Worm (Caenorhabditis elegans) whole organism, young adult: ENCODE measurements around the gene F26F2.5.
A peak's percentile ranks its signal among the peaks of the same experiment; 100 is the strongest.

Source experiments
- B0261.1 ChIP-seq: sonication (generic microtip); optimal IDR thresholded peaks from 2 replicates; lab custom pipeline; 2016; ENCODE audit warnings: mild to moderate bottlenecking, missing genetic modification characterization, moderate library complexity, missing compliant biosample characterization
- B0336.3 ChIP-seq: fragments of 200-800 bp; sonication (Bioruptor generic); IDR thresholded peaks from 2 replicates; pipeline ENCODE4 v1.3.6; 2022; ENCODE audit warnings: missing genetic modification characterization, missing compliant biosample characterization
- C06A6.2 ChIP-seq: fragments of 200-800 bp; sonication (Bioruptor generic); conservative IDR thresholded peaks from 2 replicates; pipeline ENCODE4 v1.3.6; 2022; ENCODE audit warnings: missing genetic modification characterization, missing compliant biosample characterization
- F22D6.2 ChIP-seq: sonication (generic microtip); optimal IDR thresholded peaks from 2 replicates; lab custom pipeline; 2016; ENCODE audit warnings: mild to moderate bottlenecking, missing genetic modification characterization, missing compliant biosample characterization
- F23B12.7 ChIP-seq: sonication (generic microtip); optimal IDR thresholded peaks from 2 replicates; lab custom pipeline; 2017; ENCODE audit warnings: missing genetic modification characterization, mild to moderate bottlenecking, missing compliant biosample characterization, antibody characterized with exemption, moderate library complexity; ENCODE audit not compliant: insufficient read depth
- F37B4.10 ChIP-seq: fragments of 200-800 bp; sonication (Bioruptor generic); IDR thresholded peaks from 2 replicates; pipeline ENCODE4 v1.3.6; 2022; ENCODE audit warnings: missing genetic modification characterization, missing compliant biosample characterization
- F39B2.1 ChIP-seq: fragments of 200-800 bp; sonication (Bioruptor generic); IDR thresholded peaks from 2 replicates; pipeline ENCODE4 v1.3.6; 2022; ENCODE audit warnings: missing genetic modification reagents, missing genetic modification characterization, missing compliant biosample characterization
- F57C9.4 ChIP-seq: sonication (generic microtip); optimal IDR thresholded peaks from 2 replicates; lab custom pipeline; 2017; ENCODE audit warnings: mild to moderate bottlenecking, missing genetic modification characterization, missing compliant biosample characterization
- K11D2.4 ChIP-seq: fragments of 200-800 bp; sonication (Bioruptor generic); IDR thresholded peaks from 2 replicates; pipeline ENCODE4 v1.3.6; 2022; ENCODE audit warnings: missing genetic modification reagents, missing genetic modification characterization, missing compliant biosample characterization
- T07F8.4 ChIP-seq: sonication (generic microtip); optimal IDR thresholded peaks from 2 replicates; lab custom pipeline; 2016; ENCODE audit warnings: mild to moderate bottlenecking, missing genetic modification characterization, moderate library complexity, missing compliant biosample characterization
- atf-7 ChIP-seq: sonication (generic microtip); optimal IDR thresholded peaks from 2 replicates; lab custom pipeline; 2017; ENCODE audit warnings: mild to moderate bottlenecking, missing genetic modification characterization, missing compliant biosample characterization
- athp-1 ChIP-seq: sonication (generic microtip); optimal IDR thresholded peaks from 2 replicates; lab custom pipeline; 2017; ENCODE audit warnings: mild to moderate bottlenecking, missing genetic modification characterization, missing compliant biosample characterization
- attf-5 ChIP-seq: fragments of 200-800 bp; sonication (Bioruptor generic); optimal IDR thresholded peaks from 2 replicates; lab custom pipeline; 2018; ENCODE audit warnings: mild to moderate bottlenecking, missing genetic modification characterization, missing compliant biosample characterization
- bed-1 ChIP-seq: fragments of 200-800 bp; sonication (Bioruptor generic); IDR thresholded peaks from 2 replicates; pipeline ENCODE4 v1.3.6; 2022; ENCODE audit warnings: missing genetic modification reagents, missing genetic modification characterization, missing compliant biosample characterization
- ccch-3 ChIP-seq: fragments of 200-800 bp; sonication (Bioruptor generic); optimal IDR thresholded peaks from 2 replicates; lab custom pipeline; 2018; ENCODE audit warnings: mild to moderate bottlenecking, missing genetic modification characterization, missing compliant biosample characterization
- cebp-1 ChIP-seq, 2 experiments: fragments of 200-800 bp in 1 of 2; sonication (Bioruptor generic) in 1 of 2; sonication (generic microtip) in 1 of 2; IDR thresholded peaks in 1 of 2; optimal IDR thresholded peaks in 1 of 2; 2 replicates each; pipeline versions ENCODE4 v1.3.6 to Lab custom; 2017 to 2022; ENCODE audit warnings: missing compliant biosample characterization in 2 of 2, missing genetic modification characterization in 2 of 2, mild to moderate bottlenecking in 1 of 2, missing genetic modification reagents in 1 of 2, moderate library complexity in 1 of 2
- ceh-27 ChIP-seq: fragments of 200-800 bp; sonication (Bioruptor generic); optimal IDR thresholded peaks from 2 replicates; lab custom pipeline; 2018; ENCODE audit warnings: mild to moderate bottlenecking, missing genetic modification characterization, moderate library complexity, missing compliant biosample characterization
- ceh-40 ChIP-seq: fragments of 200-800 bp; sonication (Bioruptor generic); IDR thresholded peaks from 2 replicates; pipeline ENCODE4 v1.3.6; 2022; ENCODE audit warnings: missing genetic modification characterization, missing compliant biosample characterization
- ceh-58 ChIP-seq: fragments of 200-800 bp; sonication (Bioruptor generic); IDR thresholded peaks from 2 replicates; pipeline ENCODE4 v1.3.6; 2022; ENCODE audit warnings: missing genetic modification characterization, missing compliant biosample characterization
- ceh-91 ChIP-seq: fragments of 200-800 bp; sonication (Bioruptor generic); IDR thresholded peaks from 2 replicates; pipeline ENCODE4 v1.3.6; 2022; ENCODE audit warnings: missing genetic modification reagents, missing genetic modification characterization, missing compliant biosample characterization
- chd-7 ChIP-seq: sonication (generic microtip); optimal IDR thresholded peaks from 2 replicates; lab custom pipeline; 2016; ENCODE audit warnings: mild to moderate bottlenecking, missing genetic modification characterization, moderate library complexity, missing compliant biosample characterization
- dpl-1 ChIP-seq: fragments of 150-350 bp; optimal IDR thresholded peaks from 2 replicates; lab custom pipeline; 2014; ENCODE audit warnings: missing biosample characterization, missing genetic modification reagents, missing genetic modification characterization
- egl-44 ChIP-seq: fragments of 200-800 bp; sonication (Bioruptor generic); IDR thresholded peaks from 2 replicates; pipeline ENCODE4 v1.3.6; 2022; ENCODE audit warnings: missing genetic modification reagents, missing genetic modification characterization, missing compliant biosample characterization
- egrh-3 ChIP-seq: fragments of 200-800 bp; sonication (Bioruptor generic); IDR thresholded peaks from 2 replicates; pipeline ENCODE4 v1.3.6; 2022; ENCODE audit warnings: missing genetic modification reagents, missing genetic modification characterization, missing compliant biosample characterization
- ets-4 ChIP-seq: fragments of 200-800 bp; sonication (Bioruptor generic); optimal IDR thresholded peaks from 2 replicates; lab custom pipeline; 2018; ENCODE audit warnings: mild to moderate bottlenecking, missing genetic modification characterization, missing compliant biosample characterization
- gei-17 ChIP-seq: fragments of 200-800 bp; sonication (Bioruptor generic); optimal IDR thresholded peaks from 2 replicates; lab custom pipeline; 2018; ENCODE audit warnings: mild to moderate bottlenecking, missing genetic modification characterization, missing compliant biosample characterization
- him-1 ChIP-seq: sonication (generic microtip); optimal IDR thresholded peaks from 2 replicates; lab custom pipeline; 2016; ENCODE audit warnings: missing genotype, missing genetic modification reagents, missing genetic modification characterization, missing compliant biosample characterization
- hlh-12 ChIP-seq: sonication (generic microtip); optimal IDR thresholded peaks from 2 replicates; lab custom pipeline; 2016; ENCODE audit warnings: missing genetic modification characterization, missing compliant biosample characterization
- hrde-1 ChIP-seq: sonication (generic microtip); optimal IDR thresholded peaks from 2 replicates; lab custom pipeline; 2016; ENCODE audit warnings: missing genetic modification characterization, mild to moderate bottlenecking, missing compliant biosample characterization, moderate library complexity, missing genotype, missing genetic modification reagents, borderline replicate concordance
- hsf-1 ChIP-seq: fragments of 200-800 bp; sonication (Bioruptor generic); IDR thresholded peaks from 2 replicates; pipeline ENCODE4 v1.3.6; 2022; ENCODE audit warnings: missing genetic modification reagents, missing genetic modification characterization, missing compliant biosample characterization
- let-607 ChIP-seq, 2 experiments: fragments of 200-800 bp in 1 of 2; sonication (Bioruptor generic) in 1 of 2; sonication (generic microtip) in 1 of 2; optimal IDR thresholded peaks; 2 replicates each; lab custom pipeline; 2016 to 2018; ENCODE audit warnings: mild to moderate bottlenecking in 2 of 2, missing compliant biosample characterization in 2 of 2, missing genetic modification characterization in 2 of 2, moderate library complexity in 2 of 2, missing genotype in 1 of 2
- lsy-27 ChIP-seq: sonication (generic microtip); optimal IDR thresholded peaks from 2 replicates; lab custom pipeline; 2017; ENCODE audit warnings: missing genetic modification characterization, mild to moderate bottlenecking, missing compliant biosample characterization, antibody characterized with exemption, missing genotype, borderline replicate concordance; ENCODE audit not compliant: insufficient read depth
- madf-3 ChIP-seq: fragments of 200-800 bp; sonication (Bioruptor generic); IDR thresholded peaks from 2 replicates; pipeline ENCODE4 v1.3.6; 2022; ENCODE audit warnings: missing genetic modification reagents, missing genetic modification characterization, missing compliant biosample characterization
- madf-6 ChIP-seq: fragments of 200-800 bp; sonication (Bioruptor generic); IDR thresholded peaks from 2 replicates; pipeline ENCODE4 v1.3.6; 2022; ENCODE audit warnings: missing genetic modification reagents, missing genetic modification characterization, missing compliant biosample characterization
- mxl-1 ChIP-seq: sonication (generic microtip); optimal IDR thresholded peaks from 2 replicates; lab custom pipeline; 2016; ENCODE audit warnings: missing genetic modification characterization, missing compliant biosample characterization
- nhr-179 ChIP-seq: sonication (generic microtip); optimal IDR thresholded peaks from 2 replicates; lab custom pipeline; 2016; ENCODE audit warnings: mild to moderate bottlenecking, missing genetic modification characterization, missing compliant biosample characterization
- pbrm-1 ChIP-seq: fragments of 200-800 bp; sonication (Bioruptor generic); IDR thresholded peaks from 2 replicates; pipeline ENCODE4 v1.3.6; 2022; ENCODE audit warnings: missing genetic modification reagents, missing genetic modification characterization, missing compliant biosample characterization
- repo-1 ChIP-seq: sonication (generic microtip); optimal IDR thresholded peaks from 2 replicates; lab custom pipeline; 2017; ENCODE audit warnings: mild to moderate bottlenecking, missing genetic modification characterization, missing compliant biosample characterization
- sdz-38 ChIP-seq: sonication (generic microtip); optimal IDR thresholded peaks from 2 replicates; lab custom pipeline; 2016; ENCODE audit warnings: missing genotype, missing genetic modification characterization, missing compliant biosample characterization
- sea-2 ChIP-seq: fragments of 200-800 bp; sonication (Bioruptor generic); IDR thresholded peaks from 2 replicates; pipeline ENCODE4 v1.3.6; 2022; ENCODE audit warnings: missing genetic modification characterization, missing compliant biosample characterization
- snpc-1.1 ChIP-seq: sonication (generic microtip); optimal IDR thresholded peaks from 2 replicates; lab custom pipeline; 2017; ENCODE audit warnings: missing genetic modification characterization, mild to moderate bottlenecking, missing compliant biosample characterization, antibody characterized with exemption, moderate library complexity, missing genotype, missing genetic modification reagents; ENCODE audit not compliant: insufficient read depth
- somi-1 ChIP-seq: fragments of 200-800 bp; sonication (Bioruptor generic); optimal IDR thresholded peaks from 2 replicates; lab custom pipeline; 2018; ENCODE audit warnings: mild to moderate bottlenecking, missing genetic modification characterization, missing compliant biosample characterization
- tbp1 ChIP-seq: fragments of 200-800 bp; sonication (Bioruptor generic); optimal IDR thresholded peaks from 2 replicates; lab custom pipeline; 2018; ENCODE audit warnings: mild to moderate bottlenecking, missing genetic modification characterization, missing compliant biosample characterization
- tlf-1 ChIP-seq: fragments of 200-800 bp; sonication (Bioruptor generic); optimal IDR thresholded peaks from 2 replicates; lab custom pipeline; 2018; ENCODE audit warnings: mild to moderate bottlenecking, missing genetic modification characterization, missing compliant biosample characterization
- unc-62 ChIP-seq: fragments of 150-350 bp; optimal IDR thresholded peaks from 2 replicates; lab custom pipeline; 2014; ENCODE audit warnings: missing biosample characterization, missing genetic modification reagents, missing genetic modification characterization
- zfh-2 ChIP-seq: fragments of 200-800 bp; sonication (Bioruptor generic); conservative IDR thresholded peaks from 2 replicates; pipeline ENCODE4 v1.3.6; 2022; ENCODE audit warnings: missing genetic modification reagents, missing genetic modification characterization, missing compliant biosample characterization
- ztf-22 ChIP-seq: fragments of 200-800 bp; sonication (Bioruptor generic); optimal IDR thresholded peaks from 2 replicates; lab custom pipeline; 2018; ENCODE audit warnings: mild to moderate bottlenecking, missing genetic modification characterization, moderate library complexity, missing compliant biosample characterization
- ztf-25 ChIP-seq: fragments of 200-800 bp; sonication (Bioruptor generic); IDR thresholded peaks from 2 replicates; pipeline ENCODE4 v1.3.6; 2022; ENCODE audit warnings: missing genetic modification reagents, missing genetic modification characterization, missing compliant biosample characterization

Gene F26F2.5

ce11 chrV:20580511-20581040 lies 7.1 kb downstream of the F26F2.5 start, which contains the start of gene F26F2.7 (continued):
- TF ChIP-seq zfh-2 (GFP tag; lab: Robert Waterston, UW) (peak; percentile 80), F22D6.2 (tag; lab: Kevin White, UChicago) (peak; percentile 28), T07F8.4 (tag; lab: Kevin White, UChicago) (no peak), sea-2 (no peak), hrde-1 (tag; lab: Kevin White, UChicago) (no peak), egl-44 (no peak), B0261.1 (tag; lab: Kevin White, UChicago) (peak; percentile 25), unc-62 (GFP tag; lab: Kevin White, UChicago) (no peak), nhr-179 (tag; lab: Kevin White, UChicago) (no peak), pbrm-1 (GFP tag; lab: Robert Waterston, UW) (peak; percentile 93), B0336.3 (GFP tag; lab: Robert Waterston, UW) (peak; percentile 97), ztf-22 (GFP tag; lab: Kevin White, UChicago) (no peak), tbp1 (GFP tag; lab: Kevin White, UChicago) (peak; percentile 72), lsy-27 (tag; lab: Kevin White, UChicago) (no peak), let-607 (tag; optimal IDR thresholded peaks at IDR 0.05; lab: Kevin White, UChicago) (peak; percentile 33 to 81), egrh-3 (GFP tag; lab: Robert Waterston, UW) (peak; percentile 58; the same call in 1 of the 2 replicates), ccch-3 (GFP tag; lab: Kevin White, UChicago) (no peak), bed-1 (GFP tag; lab: Robert Waterston, UW) (no peak), ceh-58 (no peak), repo-1 (tag; lab: Kevin White, UChicago) (peak; percentile 89), chd-7 (peak; percentile 34), sdz-38 (tag; lab: Kevin White, UChicago) (no peak), ztf-25 (GFP tag; lab: Robert Waterston, UW) (no peak), tlf-1 (GFP tag; lab: Kevin White, UChicago) (peak; percentile 92), C06A6.2 (GFP tag; lab: Robert Waterston, UW) (peak; percentile 64), hlh-12 (no peak), attf-5 (GFP tag; lab: Kevin White, UChicago) (peak; percentile 92), F23B12.7 (tag; lab: Kevin White, UChicago) (peak; percentile 44), ceh-40 (GFP tag; lab: Robert Waterston, UW) (no peak), somi-1 (peak; percentile 29), ceh-27 (no peak), him-1 (peak; percentile 77), atf-7 (tag; lab: Kevin White, UChicago) (peak; percentile 83), gei-17 (GFP tag; lab: Kevin White, UChicago) (peak; percentile 41), dpl-1 (peak; percentile 59), F39B2.1 (GFP tag; lab: Robert Waterston, UW) (no peak), hsf-1 (GFP tag; lab: Robert Waterston, UW) (no peak), madf-6 (peak; percentile 99), K11D2.4 (GFP tag; lab: Robert Waterston, UW) (peak; percentile 79), snpc-1.1 (peak; percentile 41), athp-1 (tag; lab: Kevin White, UChicago) (peak; percentile 85), F57C9.4 (tag; lab: Kevin White, UChicago) (peak; percentile 32), ceh-91 (GFP tag; lab: Robert Waterston, UW) (peak; percentile 87), mxl-1 (tag; lab: Kevin White, UChicago) (peak; percentile 9), cebp-1 (GFP tag; IDR thresholded peaks at IDR 0.05; lab: Robert Waterston, UW) (0 out of 2 replicates have a peak, but pooled peaks have one; percentile 37), cebp-1 (tag; optimal IDR thresholded peaks at IDR 0.05; lab: Kevin White, UChicago) (peak; percentile 89), ets-4 (GFP tag; lab: Kevin White, UChicago) (no peak), F37B4.10 (GFP tag; lab: Robert Waterston, UW) (0 out of 2 replicates have a peak, but pooled peaks have one; percentile 20), madf-3 (peak; percentile 83)
